Worm (Caenorhabditis elegans) whole organism, L4/young adult: ENCODE results near the gene bus-18.

Source experiments
- W03F9.2 ChIP-seq: fragments of 150-350 bp; optimal IDR thresholded peaks from 2 replicates; lab custom pipeline; 2014; ENCODE audit warnings: missing biosample characterization, missing genetic modification characterization
- him-1 ChIP-seq: sonication (generic microtip); optimal IDR thresholded peaks from 2 replicates; lab custom pipeline; 2016; ENCODE audit warnings: missing genotype, missing genetic modification reagents, missing genetic modification characterization, missing compliant biosample characterization

- TF ChIP-seq W03F9.2 (tag; lab: Kevin White, UChicago), result no peak
- no peak for TF ChIP-seq him-1 (tag; lab: Kevin White, UChicago)
Measured at ce11 chrV:11757358-11757757, 16.2 kb upstream of the bus-18 start, which contains the start of gene smoc-1.
